Fruit fly (Drosophila melanogaster) whole organism, embryonic: ENCODE measurements around the gene CG5180.

Experiments used
- CG12769 ChIP-seq: fragments of 200-800 bp; sonication (Bioruptor generic); optimal IDR thresholded peaks from 2 replicates; lab custom pipeline; 2019; ENCODE audit warnings: missing biosample characterization, mild to moderate bottlenecking, missing genetic modification characterization, moderate library complexity
- CG12942 ChIP-seq: fragments of 200-800 bp; sonication (Bioruptor generic); optimal IDR thresholded peaks from 3 replicates; lab custom pipeline; 2016; ENCODE audit warnings: missing biosample characterization, missing genetic modification characterization
- CG13894 ChIP-seq: fragments of 200-800 bp; sonication (Bioruptor generic); optimal IDR thresholded peaks from 3 replicates; lab custom pipeline; 2018; ENCODE audit warnings: missing biosample characterization, mild to moderate bottlenecking, missing genetic modification characterization, moderate library complexity
- CG14014 ChIP-seq: fragments of 200-800 bp; sonication (Bioruptor generic); IDR thresholded peaks from 2 replicates; pipeline ENCODE4 v1.3.6; 2022; ENCODE audit warnings: missing biosample characterization, missing genetic modification characterization
- CG17186 ChIP-seq: fragments of 200-800 bp; sonication (Bioruptor generic); optimal IDR thresholded peaks from 3 replicates; lab custom pipeline; 2017; ENCODE audit warnings: missing biosample characterization, missing genetic modification reagents, missing genetic modification characterization
- CG1792 ChIP-seq: fragments of 200-800 bp; sonication (Bioruptor generic); optimal IDR thresholded peaks from 2 replicates; lab custom pipeline; 2016; ENCODE audit warnings: missing biosample characterization, missing genetic modification characterization
- CG31365 ChIP-seq: fragments of 200-800 bp; sonication (Bioruptor generic); optimal IDR thresholded peaks from 2 replicates; lab custom pipeline; 2018; ENCODE audit warnings: missing biosample characterization, mild to moderate bottlenecking, missing genetic modification characterization
- CG32532 ChIP-seq: fragments of 200-800 bp; sonication (Bioruptor generic); IDR thresholded peaks from 2 replicates; pipeline ENCODE4 v1.3.6; 2022; ENCODE audit warnings: missing biosample characterization, missing genetic modification characterization
- CG6175 ChIP-seq: fragments of 200-800 bp; sonication (Bioruptor generic); IDR thresholded peaks from 3 replicates; pipeline ENCODE4 v1.3.6; 2022; ENCODE audit warnings: missing biosample characterization, missing genetic modification characterization
- CG6654 ChIP-seq: fragments of 200-800 bp; sonication (Bioruptor generic); optimal IDR thresholded peaks from 2 replicates; lab custom pipeline; 2017; ENCODE audit warnings: missing biosample characterization, mild to moderate bottlenecking, missing genetic modification characterization
- CG8290 ChIP-seq, 3 experiments: fragments of 200-800 bp; sonication (Bioruptor generic); optimal IDR thresholded peaks; 2 replicates each; lab custom pipeline; 2016 to 2019; ENCODE audit warnings: missing biosample characterization in 3 of 3, missing genetic modification characterization in 3 of 3, mild to moderate bottlenecking in 2 of 3, moderate library complexity in 1 of 3
- CG9932 ChIP-seq: fragments of 200-800 bp; sonication (Bioruptor generic); IDR thresholded peaks from 2 replicates; pipeline ENCODE4 v1.3.6; 2022; ENCODE audit warnings: missing biosample characterization, missing genetic modification characterization
- Dbx ChIP-seq: fragments of 200-800 bp; sonication (Bioruptor generic); IDR thresholded peaks from 3 replicates; pipeline ENCODE4 v1.3.6; 2022; ENCODE audit warnings: missing biosample characterization, missing genetic modification characterization
- Doc3 ChIP-seq: fragments of 200-800 bp; sonication (Bioruptor generic); IDR thresholded peaks from 3 replicates; pipeline ENCODE4 v1.3.6; 2022; ENCODE audit warnings: missing biosample characterization, missing genetic modification characterization; ENCODE audit not compliant: partially characterized antibody
- Dref ChIP-seq: fragments of 200-800 bp; sonication (Bioruptor generic); IDR thresholded peaks from 2 replicates; pipeline ENCODE4 v1.3.6; 2022; ENCODE audit warnings: missing biosample characterization, missing genetic modification characterization
- Drgx ChIP-seq: fragments of 200-800 bp; sonication (Bioruptor generic); IDR thresholded peaks from 2 replicates; pipeline ENCODE4 v1.3.6; 2022; ENCODE audit warnings: missing biosample characterization, missing genetic modification characterization
- Ets65A ChIP-seq: fragments of 200-800 bp; sonication (Bioruptor generic); peaks from one replicate; lab custom pipeline; 2016; ENCODE audit warnings: missing biosample characterization, missing genetic modification characterization
- Hmx ChIP-seq: fragments of 200-800 bp; sonication (Bioruptor generic); optimal IDR thresholded peaks from 2 replicates; lab custom pipeline; 2016; ENCODE audit warnings: missing biosample characterization, missing genetic modification characterization
- Med ChIP-seq: fragments of 200-800 bp; sonication (Bioruptor generic); peaks from one replicate; lab custom pipeline; 2016; ENCODE audit warnings: missing biosample characterization, missing genetic modification characterization, mild to moderate bottlenecking, inconsistent platforms, moderate library complexity
- Rfx ChIP-seq: fragments of 200-800 bp; sonication (Bioruptor generic); IDR thresholded peaks from 2 replicates; pipeline ENCODE4 v1.3.6; 2022; ENCODE audit warnings: missing biosample characterization, missing genetic modification characterization
- Sox102F ChIP-seq: fragments of 200-800 bp; sonication (Bioruptor generic); optimal IDR thresholded peaks from 2 replicates; lab custom pipeline; 2018; ENCODE audit warnings: missing biosample characterization, mild to moderate bottlenecking, missing genetic modification characterization, moderate library complexity
- cato ChIP-seq: fragments of 200-800 bp; sonication (Bioruptor generic); optimal IDR thresholded peaks from 2 replicates; lab custom pipeline; 2016; ENCODE audit warnings: missing biosample characterization, missing genetic modification characterization, borderline replicate concordance
- cwo ChIP-seq: fragments of 200-800 bp; sonication (Bioruptor generic); optimal IDR thresholded peaks from 3 replicates; lab custom pipeline; 2017; ENCODE audit warnings: missing biosample characterization, missing genetic modification characterization, mild to moderate bottlenecking, moderate library complexity, missing genetic modification reagents
- eyg ChIP-seq: fragments of 200-800 bp; sonication (Bioruptor generic); optimal IDR thresholded peaks from 3 replicates; lab custom pipeline; 2016; ENCODE audit warnings: missing biosample characterization, missing genetic modification characterization
- fru ChIP-seq: fragments of >200 bp; optimal IDR thresholded peaks from 2 replicates; lab custom pipeline; 2017
- gcm ChIP-seq: fragments of 200-800 bp; sonication (Bioruptor generic); optimal IDR thresholded peaks from 2 replicates; lab custom pipeline; 2019; ENCODE audit warnings: missing biosample characterization, mild to moderate bottlenecking, missing genetic modification characterization, moderate library complexity
- lmd ChIP-seq: fragments of 200-800 bp; sonication (Bioruptor generic); IDR thresholded peaks from 2 replicates; pipeline ENCODE4 v1.3.6; 2022; ENCODE audit warnings: missing biosample characterization, missing genetic modification characterization
- nom ChIP-seq: fragments of 200-800 bp; sonication (Bioruptor generic); optimal IDR thresholded peaks from 2 replicates; lab custom pipeline; 2017; ENCODE audit warnings: missing biosample characterization, missing genetic modification characterization, mild to moderate bottlenecking, moderate library complexity, missing genetic modification reagents
- odd ChIP-seq: fragments of 200-800 bp; sonication (Bioruptor generic); optimal IDR thresholded peaks from 2 replicates; lab custom pipeline; 2017; ENCODE audit warnings: missing biosample characterization, mild to moderate bottlenecking, missing genetic modification characterization
- psq ChIP-seq: fragments of 200-800 bp; sonication (Bioruptor generic); optimal IDR thresholded peaks from 2 replicates; lab custom pipeline; 2017; ENCODE audit warnings: missing biosample characterization, missing genetic modification characterization
- ranshi ChIP-seq: fragments of 200-800 bp; sonication (Bioruptor generic); IDR thresholded peaks from 2 replicates; pipeline ENCODE4 v1.3.6; 2022; ENCODE audit warnings: missing biosample characterization, missing genetic modification characterization
- salm ChIP-seq: fragments of 200-800 bp; sonication (Bioruptor generic); optimal IDR thresholded peaks from 2 replicates; lab custom pipeline; 2018; ENCODE audit warnings: missing biosample characterization, mild to moderate bottlenecking, missing genetic modification characterization
- schlank ChIP-seq: fragments of 200-800 bp; sonication (Bioruptor generic); optimal IDR thresholded peaks from 2 replicates; lab custom pipeline; 2018; ENCODE audit warnings: missing biosample characterization, mild to moderate bottlenecking, missing genetic modification characterization
- sens ChIP-seq: fragments of 200-800 bp; sonication (Bioruptor generic); peaks from one replicate; lab custom pipeline; 2016; ENCODE audit warnings: missing biosample characterization, missing genetic modification characterization
- shn ChIP-seq: fragments of 200-800 bp; sonication (Bioruptor generic); optimal IDR thresholded peaks from 3 replicates; lab custom pipeline; 2016; ENCODE audit warnings: missing biosample characterization, missing genetic modification characterization
- sqz ChIP-seq: fragments of 200-800 bp; sonication (Bioruptor generic); optimal IDR thresholded peaks from 3 replicates; lab custom pipeline; 2018; ENCODE audit warnings: missing biosample characterization, mild to moderate bottlenecking, missing genetic modification characterization
- sug ChIP-seq: fragments of 200-800 bp; optimal IDR thresholded peaks from 2 replicates; lab custom pipeline; 2019; ENCODE audit warnings: missing biosample characterization, mild to moderate bottlenecking, missing genetic modification characterization, moderate library complexity
- vfl ChIP-seq: fragments of 200-800 bp; sonication (Bioruptor generic); optimal IDR thresholded peaks from 2 replicates; lab custom pipeline; 2016; ENCODE audit warnings: missing biosample characterization, missing genetic modification characterization
- vvl ChIP-seq: fragments of 200-800 bp; sonication (Bioruptor generic); IDR thresholded peaks from 2 replicates; pipeline ENCODE4 v1.3.6; 2022; ENCODE audit warnings: missing biosample characterization, missing genetic modification characterization

Gene CG5180

DNA sequence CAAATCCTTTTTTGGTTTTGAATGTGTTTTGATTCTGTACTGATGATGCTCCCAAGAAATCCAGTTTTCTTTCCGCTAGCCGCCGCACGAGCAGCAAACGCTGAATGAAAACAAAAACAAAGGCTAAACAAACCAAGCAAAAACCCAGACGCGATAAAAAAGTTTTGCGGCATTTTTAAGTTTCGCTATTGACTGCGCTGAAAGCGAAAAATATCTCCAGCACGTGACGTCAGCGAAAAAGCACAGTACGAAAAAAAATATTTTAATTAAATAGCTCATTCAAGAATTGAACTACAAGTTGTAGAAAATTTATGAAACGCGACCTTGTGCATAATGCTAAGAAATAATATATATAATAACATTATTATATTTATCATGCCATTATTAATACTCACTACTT is 12.8 kb upstream of the CG5180 start:
- TF ChIP-seq Drgx (0 out of 2 replicates have a peak, but pooled peaks have one; percentile 8), nom (GFP tag; lab: Kevin White, UChicago) (no peak), Dbx (no peak)

- no peak for TF ChIP-seq eyg
- TF ChIP-seq salm: no peak
- TF ChIP-seq schlank: peak; percentile 20
- no peak for TF ChIP-seq psq (GFP tag; lab: Kevin White, UChicago)
- peak; percentile 18 for TF ChIP-seq CG12769 (tag; lab: Kevin White, UChicago)
- no peak for TF ChIP-seq CG9932
- TF ChIP-seq CG13894 (tag; lab: Kevin White, UChicago): peak; percentile 51
- TF ChIP-seq CG8290 (GFP tag; optimal IDR thresholded peaks at IDR 0.05; lab: Kevin White, UChicago): no peak
- TF ChIP-seq CG8290 (tag; optimal IDR thresholded peaks at IDR 0.05; lab: Kevin White, UChicago): no peak
- no peak for TF ChIP-seq fru (lab: Kevin White, UChicago)
- TF ChIP-seq cwo (GFP tag; lab: Kevin White, UChicago): peak; percentile 14
- no peak for TF ChIP-seq CG14014 (GFP tag; lab: Robert Waterston, UW)
- TF ChIP-seq Doc3: no peak
- no peak for TF ChIP-seq CG17186
- no peak for TF ChIP-seq CG6654 (GFP tag; lab: Kevin White, UChicago)
- TF ChIP-seq Med: peak; percentile 62
- TF ChIP-seq CG32532 (GFP tag; lab: Robert Waterston, UW): peak; percentile 22; the same call in 1 of the 2 replicates
- TF ChIP-seq Hmx (GFP tag; lab: Kevin White, UChicago): no peak
- TF ChIP-seq CG31365 (tag; lab: Kevin White, UChicago): no peak
- no peak for TF ChIP-seq CG12942 (GFP tag; lab: Kevin White, UChicago)
- peak; percentile 34 for TF ChIP-seq sens (GFP tag; lab: Kevin White, UChicago)
- 0 out of 2 replicates have a peak, but pooled peaks have one; percentile 19 for TF ChIP-seq Rfx
- no peak for TF ChIP-seq odd (GFP tag; lab: Kevin White, UChicago)
- peak; percentile 22 for TF ChIP-seq sug
- 0 out of 2 replicates have a peak, but pooled peaks have one; percentile 51 for TF ChIP-seq vvl (GFP tag; lab: Robert Waterston, UW)
- TF ChIP-seq Dref (GFP tag; lab: Robert Waterston, UW): no peak
- TF ChIP-seq shn (GFP tag; lab: Kevin White, UChicago): no peak
- TF ChIP-seq Ets65A (GFP tag; lab: Kevin White, UChicago): peak; percentile 23
- TF ChIP-seq cato: no peak
- 0 out of 2 replicates have a peak, but pooled peaks have one; percentile 11 for TF ChIP-seq ranshi (GFP tag; lab: Robert Waterston, UW)
- peak; percentile 40; the same call in 1 of the 3 replicates for TF ChIP-seq CG6175
- 0 out of 2 replicates have a peak, but pooled peaks have one; percentile 4 for TF ChIP-seq lmd (GFP tag; lab: Robert Waterston, UW)
- no peak for TF ChIP-seq gcm (GFP tag; lab: Kevin White, UChicago)
- TF ChIP-seq CG1792 (GFP tag; lab: Kevin White, UChicago): no peak
- TF ChIP-seq Sox102F: no peak
- no peak for TF ChIP-seq vfl (GFP tag; lab: Kevin White, UChicago)
- TF ChIP-seq sqz (GFP tag; lab: Kevin White, UChicago): no peak
Observed at dm6 chr3R:20545678-20546077, 12.1 kb upstream of the CG5180 start.
